Worm (Caenorhabditis elegans): ENCODE results near the gene elt-3.

The elt-3 gene

DNA sequence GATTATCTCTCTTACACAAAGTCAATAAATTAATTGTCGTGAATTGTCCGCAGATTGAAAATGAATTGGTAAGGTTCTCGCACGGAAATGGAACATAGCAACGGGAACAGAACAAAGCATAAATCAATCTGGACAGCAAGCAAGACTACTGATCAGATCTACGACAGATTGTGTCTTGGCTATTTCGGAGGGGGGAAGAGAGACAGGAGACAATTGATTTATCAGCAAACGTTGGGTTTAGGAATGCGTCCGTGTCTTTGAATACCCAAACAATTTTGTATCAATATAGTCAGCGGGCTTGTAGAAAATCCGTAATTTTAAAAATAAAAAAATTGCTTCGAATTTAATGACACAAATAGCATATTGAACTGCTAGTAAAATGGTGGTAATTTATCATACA lies 6.6 kb downstream of the elt-3 start:
- peak; percentile 83 for TF ChIP-seq nhr-85 (tag)
- no peak for TF ChIP-seq nhr-77 (tag; optimal IDR thresholded peaks at IDR 0.05)
- peak; percentile 51 for TF ChIP-seq blmp-1 (tag; optimal IDR thresholded peaks at IDR 0.05)
- TF ChIP-seq elt-3 (tag; optimal IDR thresholded peaks at IDR 0.05): peak in 3 of 6 experiments; percentile 47 to 83 (median 65)
- no peak for TF ChIP-seq vab-15 (tag; optimal IDR thresholded peaks at IDR 0.05)
- TF ChIP-seq lin-35 (GFP tag; optimal IDR thresholded peaks at IDR 0.05): peak in 1 of 2 experiments; percentile 29
- TF ChIP-seq mdl-1 (tag; optimal IDR thresholded peaks at IDR 0.05): peak in 1 of 2 experiments; percentile 24
- peak in 1 of 2 experiments; percentile 28 for TF ChIP-seq lsy-2 (tag; optimal IDR thresholded peaks at IDR 0.05)
- peak; percentile 58 for TF ChIP-seq nhr-90 (tag; optimal IDR thresholded peaks at IDR 0.05; ENCODE audit: poor library complexity)
- peak; percentile 26 for TF ChIP-seq lin-14 (GFP tag; optimal IDR thresholded peaks at IDR 0.05)
- no peak for TF ChIP-seq sup-37 (GFP tag; optimal IDR thresholded peaks at IDR 0.05)
- TF ChIP-seq snu-23 (GFP tag; optimal IDR thresholded peaks at IDR 0.05): peak; percentile 3
- peak; percentile 10 for TF ChIP-seq irx-1 (tag; optimal IDR thresholded peaks at IDR 0.05)
- peak; percentile 16 for TF ChIP-seq nhr-71 (tag; optimal IDR thresholded peaks at IDR 0.05)

DNA sequence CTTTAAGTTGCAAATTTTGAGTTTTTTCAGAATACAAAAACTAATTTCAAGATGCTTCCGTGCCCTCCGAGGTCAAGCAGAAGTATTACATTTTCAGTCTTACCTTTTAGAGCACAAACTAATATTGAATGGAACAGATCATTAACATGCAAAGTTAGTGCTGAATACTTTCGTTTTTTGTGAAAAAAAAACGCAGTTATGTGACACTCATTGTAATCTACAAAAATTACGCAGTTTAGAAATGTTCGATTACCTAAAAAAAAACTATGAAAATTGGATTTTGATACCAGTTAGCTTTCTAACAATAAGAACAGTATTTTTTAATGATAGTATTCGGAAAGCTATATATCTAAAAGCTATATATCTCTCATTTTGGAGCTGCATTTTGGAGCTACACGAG lies 7.2 kb downstream of the elt-3 start:
- no peak for TF ChIP-seq skn-1 (tag; optimal IDR thresholded peaks at IDR 0.05)
- TF ChIP-seq ztf-4 (tag; optimal IDR thresholded peaks at IDR 0.05): no peak
- TF ChIP-seq nhr-19 (GFP tag; conservative IDR thresholded peaks at IDR 0.05): no peak
- no peak for TF ChIP-seq fkh-4 (tag; optimal IDR thresholded peaks at IDR 0.05; ENCODE audit: borderline replicate concordance)
- TF ChIP-seq lin-14 (GFP tag; optimal IDR thresholded peaks at IDR 0.05): no peak

DNA sequence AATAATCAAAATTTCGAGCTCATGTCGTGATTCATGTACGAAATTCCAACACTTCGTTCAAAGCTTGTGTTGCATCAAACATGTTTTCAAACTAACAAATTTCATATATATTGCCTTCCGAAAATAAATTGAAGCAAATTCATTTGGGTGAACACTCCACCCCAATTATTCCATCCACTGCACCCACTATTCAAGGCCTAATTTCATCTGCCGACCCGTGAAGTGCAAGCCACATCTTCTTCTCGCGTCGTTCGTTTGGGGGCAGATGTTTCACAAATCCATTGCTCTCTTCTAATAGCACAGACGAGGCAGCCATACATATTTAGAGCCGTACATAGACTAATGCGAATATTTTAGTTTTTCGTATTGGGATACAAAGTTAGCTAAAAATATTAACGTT lies 9.5 kb downstream of the elt-3 start:
- TF ChIP-seq vab-15 (tag; optimal IDR thresholded peaks at IDR 0.05) (no peak), efl-1 (optimal IDR thresholded peaks at IDR 0.05) (no peak), efl-1 (GFP tag; optimal IDR thresholded peaks at IDR 0.05 in 1 of 2) (peak in 1 of 2 experiments; percentile 78), nhr-237 (tag; optimal IDR thresholded peaks at IDR 0.05) (no peak)

ce11 chrX:13945090-13945489 lies 10.4 kb downstream of the elt-3 start:
- TF ChIP-seq irx-1 (tag; optimal IDR thresholded peaks at IDR 0.05) (no peak), lsy-2 (tag; optimal IDR thresholded peaks at IDR 0.05) (no peak), ces-1 (GFP tag; optimal IDR thresholded peaks at IDR 0.05) (no peak), fos-1 (tag; optimal IDR thresholded peaks at IDR 0.05) (no peak), dpl-1 (GFP tag; optimal IDR thresholded peaks at IDR 0.05) (no peak), snu-23 (GFP tag; optimal IDR thresholded peaks at IDR 0.05) (no peak)

DNA sequence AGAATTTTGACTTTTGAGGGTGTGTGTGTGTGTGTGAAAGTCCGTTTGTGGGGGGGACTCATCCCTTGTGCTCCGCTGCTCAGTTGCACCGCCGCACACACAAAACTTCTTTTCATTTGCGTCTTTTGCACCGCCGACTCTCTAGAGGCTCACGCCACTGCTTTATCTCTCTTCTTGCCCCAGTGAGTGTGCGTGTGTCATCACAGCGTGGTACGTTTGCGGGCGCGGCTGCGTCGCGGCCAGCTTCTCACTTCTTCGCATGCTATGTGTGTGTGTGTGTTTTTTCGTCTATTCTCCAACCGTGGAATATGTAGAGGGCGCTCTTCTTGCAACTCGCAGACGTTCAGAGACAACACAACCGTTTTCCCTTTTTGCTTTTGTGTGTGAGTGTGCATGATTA lies 10.8 kb downstream of the elt-3 start:
- TF ChIP-seq nhr-47 (tag; optimal IDR thresholded peaks at IDR 0.05): peak; percentile 58
- peak; percentile 19 for TF ChIP-seq mep-1 (tag; optimal IDR thresholded peaks at IDR 0.05)
- TF ChIP-seq nhr-237 (tag; optimal IDR thresholded peaks at IDR 0.05): no peak
- TF ChIP-seq unc-130 (tag; optimal IDR thresholded peaks at IDR 0.05): no peak
- no peak for TF ChIP-seq aly-2 (tag; optimal IDR thresholded peaks at IDR 0.05)
- TF ChIP-seq zag-1 (tag; optimal IDR thresholded peaks at IDR 0.05): no peak
- peak in 1 of 2 experiments; percentile 3 for TF ChIP-seq efl-1 (optimal IDR thresholded peaks at IDR 0.05)
- TF ChIP-seq efl-1 (GFP tag; optimal IDR thresholded peaks at IDR 0.05 in 1 of 2): no peak
- no peak for TF ChIP-seq Y116A8C.19 (tag; optimal IDR thresholded peaks at IDR 0.05; ENCODE audit: borderline replicate concordance)
- TF ChIP-seq nhr-20 (tag; optimal IDR thresholded peaks at IDR 0.05): peak; percentile 17
- TF ChIP-seq mef-2 (tag; optimal IDR thresholded peaks at IDR 0.05): no peak
- TF ChIP-seq nhr-19 (GFP tag; conservative IDR thresholded peaks at IDR 0.05): peak; percentile 46
- TF ChIP-seq isw-1 (GFP tag; IDR thresholded peaks at IDR 0.05): 0 out of 2 replicates have a peak, but pooled peaks have one; percentile 14
- no peak for TF ChIP-seq egl-13 (tag; optimal IDR thresholded peaks at IDR 0.05)
- peak; percentile 62 for TF ChIP-seq snu-23 (GFP tag; optimal IDR thresholded peaks at IDR 0.05)
- TF ChIP-seq lin-39 (tag; optimal IDR thresholded peaks at IDR 0.05): no peak
- no peak for TF ChIP-seq nhr-85 (tag)
- peak; percentile 87 for TF ChIP-seq lin-14 (GFP tag; optimal IDR thresholded peaks at IDR 0.05)
- TF ChIP-seq lsy-2 (tag; optimal IDR thresholded peaks at IDR 0.05): peak in 1 of 2 experiments; percentile 56
- peak in 1 of 3 experiments; percentile 26 for TF ChIP-seq dpl-1 (GFP tag; optimal IDR thresholded peaks at IDR 0.05)
- no peak for TF ChIP-seq nhr-28 (tag; optimal IDR thresholded peaks at IDR 0.05)
- TF ChIP-seq efl-3 (GFP tag; optimal IDR thresholded peaks at IDR 0.05): no peak
- peak; percentile 81 for TF ChIP-seq snpc-4 (tag; optimal IDR thresholded peaks at IDR 0.05)
- TF ChIP-seq skn-1 (tag; optimal IDR thresholded peaks at IDR 0.05): peak; percentile 38
- no peak for TF ChIP-seq F16B12.6 (tag; optimal IDR thresholded peaks at IDR 0.05)
- peak; percentile 73 for TF ChIP-seq nhr-71 (tag; optimal IDR thresholded peaks at IDR 0.05)
- TF ChIP-seq rnt-1 (tag; optimal IDR thresholded peaks at IDR 0.05): peak; percentile 57
- TF ChIP-seq dsc-1 (tag; optimal IDR thresholded peaks at IDR 0.05): peak; percentile 54
- no peak for TF ChIP-seq vab-15 (tag; optimal IDR thresholded peaks at IDR 0.05)
- TF ChIP-seq unc-62 (GFP tag; optimal IDR thresholded peaks at IDR 0.05): no peak
- no peak for TF ChIP-seq ces-1 (GFP tag; optimal IDR thresholded peaks at IDR 0.05)
- peak; percentile 67 for TF ChIP-seq ceh-8 (GFP tag; optimal IDR thresholded peaks at IDR 0.05)

Data from whole organism, L1 larva.